Worm (Caenorhabditis elegans): ENCODE results near the gene nlp-25.

Gene nlp-25

ce11 chrV:19640808-19641207 is 34.8 kb downstream of the nlp-25 start, which contains the start of gene Y43F8C.6:
TSS of gene Y43F8C.6 (minus strand) at chrV:19640908.
- TF ChIP-seq peb-1 (tag; optimal IDR thresholded peaks at IDR 0.05) (no peak), crh-2 (tag; optimal IDR thresholded peaks at IDR 0.05) (no peak), nhr-77 (tag; optimal IDR thresholded peaks at IDR 0.05) (no peak), elt-3 (tag; optimal IDR thresholded peaks at IDR 0.05) (no peak), R02D3.7 (tag; optimal IDR thresholded peaks at IDR 0.05) (no peak), sma-3 (GFP tag; optimal IDR thresholded peaks at IDR 0.05) (no peak), dmd-4 (tag; optimal IDR thresholded peaks at IDR 0.05) (no peak), unc-62 (GFP tag; optimal IDR thresholded peaks at IDR 0.05) (no peak), sma-9 (GFP tag; optimal IDR thresholded peaks at IDR 0.05) (no peak), sma-9 (tag; optimal IDR thresholded peaks at IDR 0.05) (no peak), fos-1 (tag; optimal IDR thresholded peaks at IDR 0.05) (no peak), sem-4 (tag; optimal IDR thresholded peaks at IDR 0.05) (no peak), C34F6.9 (tag; optimal IDR thresholded peaks at IDR 0.05) (no peak), nhr-25 (tag; optimal IDR thresholded peaks at IDR 0.05) (no peak), unc-39 (tag; optimal IDR thresholded peaks at IDR 0.05) (no peak), alr-1 (tag; optimal IDR thresholded peaks at IDR 0.05) (no peak), Y55F3AM.14 (GFP tag; optimal IDR thresholded peaks at IDR 0.05) (no peak), unc-55 (GFP tag; optimal IDR thresholded peaks at IDR 0.05) (no peak), ama-1 (optimal IDR thresholded peaks at IDR 0.05) (no peak), snpc-4 (tag; optimal IDR thresholded peaks at IDR 0.05) (no peak)

ce11 chrV:19643015-19643414 is 37.0 kb downstream of the nlp-25 start:
- TF ChIP-seq mbf-1 (tag; optimal IDR thresholded peaks at IDR 0.05) (no peak), lin-11 (tag; optimal IDR thresholded peaks at IDR 0.05) (peak; percentile 64), zag-1 (tag; optimal IDR thresholded peaks at IDR 0.05) (peak; percentile 42), nhr-129 (tag; optimal IDR thresholded peaks at IDR 0.05) (peak; percentile 58), nhr-25 (tag; optimal IDR thresholded peaks at IDR 0.05) (peak; percentile 17), mdl-1 (tag; optimal IDR thresholded peaks at IDR 0.05) (peak in 1 of 2 experiments; percentile 53), nhr-12 (tag; optimal IDR thresholded peaks at IDR 0.05) (no peak), alr-1 (tag; optimal IDR thresholded peaks at IDR 0.05) (no peak), blmp-1 (tag; optimal IDR thresholded peaks at IDR 0.05; ENCODE audit: insufficient read depth) (no peak), sem-4 (tag; optimal IDR thresholded peaks at IDR 0.05) (peak; percentile 11), sma-9 (GFP tag; optimal IDR thresholded peaks at IDR 0.05) (no peak), sma-9 (tag; optimal IDR thresholded peaks at IDR 0.05) (no peak), mab-5 (tag; optimal IDR thresholded peaks at IDR 0.05) (peak; percentile 45), ZK546.5 (tag; optimal IDR thresholded peaks at IDR 0.05) (no peak), nhr-6 (tag; optimal IDR thresholded peaks at IDR 0.05) (peak; percentile 15), skn-1 (tag; optimal IDR thresholded peaks at IDR 0.05) (no peak), ama-1 (optimal IDR thresholded peaks at IDR 0.05) (no peak), nhr-23 (tag; optimal IDR thresholded peaks at IDR 0.05) (no peak), egl-27 (tag; optimal IDR thresholded peaks at IDR 0.05) (peak; percentile 57), Y55F3AM.14 (GFP tag; optimal IDR thresholded peaks at IDR 0.05) (peak; percentile 85), unc-39 (tag; optimal IDR thresholded peaks at IDR 0.05) (no peak), lin-13 (GFP tag; optimal IDR thresholded peaks at IDR 0.05) (peak; percentile 84), nhr-77 (tag; optimal IDR thresholded peaks at IDR 0.05) (no peak), lsy-2 (tag; optimal IDR thresholded peaks at IDR 0.05) (peak; percentile 84 to 86), dmd-4 (tag; optimal IDR thresholded peaks at IDR 0.05) (no peak), C34F6.9 (tag; optimal IDR thresholded peaks at IDR 0.05) (peak; percentile 65), ztf-1 (GFP tag; conservative IDR thresholded peaks at IDR 0.05) (no peak), peb-1 (tag; optimal IDR thresholded peaks at IDR 0.05) (no peak), crh-2 (tag; optimal IDR thresholded peaks at IDR 0.05) (peak; percentile 77), unc-62 (GFP tag; optimal IDR thresholded peaks at IDR 0.05) (no peak), elt-1 (tag; optimal IDR thresholded peaks at IDR 0.05) (no peak), nhr-10 (tag; optimal IDR thresholded peaks at IDR 0.05) (peak; percentile 37), ztf-11 (tag; optimal IDR thresholded peaks at IDR 0.05) (no peak), unc-55 (GFP tag; optimal IDR thresholded peaks at IDR 0.05) (peak; percentile 82), ceh-82 (tag; optimal IDR thresholded peaks at IDR 0.05) (no peak), gmeb-1 (tag; optimal IDR thresholded peaks at IDR 0.05) (peak; percentile 66), F13H6.1 (tag; optimal IDR thresholded peaks at IDR 0.05) (peak; percentile 82), nhr-21 (tag; optimal IDR thresholded peaks at IDR 0.05) (peak; percentile 82), sma-3 (GFP tag; optimal IDR thresholded peaks at IDR 0.05) (peak; percentile 84), ceh-16 (tag; optimal IDR thresholded peaks at IDR 0.05) (peak; percentile 14), snpc-4 (tag; optimal IDR thresholded peaks at IDR 0.05) (peak; percentile 27), nhr-11 (tag; optimal IDR thresholded peaks at IDR 0.05) (peak; percentile 59), fos-1 (tag; optimal IDR thresholded peaks at IDR 0.05) (peak; percentile 79), elt-3 (tag; optimal IDR thresholded peaks at IDR 0.05) (no peak), nhr-237 (tag; optimal IDR thresholded peaks at IDR 0.05) (no peak), ztf-4 (tag; optimal IDR thresholded peaks at IDR 0.05) (peak; percentile 10)

Measured in whole organism, L2 larva.